Fruit fly (Drosophila melanogaster): ENCODE results near the gene Zmynd8.

DNA sequence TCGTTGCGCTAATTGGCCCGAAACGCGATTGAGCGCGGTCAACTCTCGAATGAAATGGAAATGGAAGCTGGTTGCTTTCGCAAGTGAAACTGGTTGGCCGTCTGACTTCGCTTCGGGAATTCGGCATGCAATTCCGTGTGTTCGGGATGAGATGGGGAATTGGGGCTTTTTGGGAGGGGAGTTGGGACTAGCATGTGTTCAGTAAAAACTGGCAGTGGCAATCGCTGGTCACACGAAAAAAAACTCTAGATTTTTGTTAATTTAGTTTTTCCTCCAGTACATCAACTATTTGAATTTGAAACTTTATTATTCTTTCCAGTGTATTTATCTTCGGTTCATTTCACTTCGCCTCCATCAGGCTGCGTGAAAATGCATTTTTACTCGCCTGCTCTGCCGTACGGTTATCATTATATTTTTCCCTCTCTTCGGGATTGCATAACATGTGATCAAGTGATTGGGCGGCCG, 10.6 kb downstream of the Zmynd8 start, which contains the start of gene CG11550:
- TF ChIP-seq CG10348 (GFP tag; IDR thresholded peaks at IDR 0.05) = no peak
- TF ChIP-seq fd96Ca (GFP tag; IDR thresholded peaks at IDR 0.05) = peak; percentile 72; the same call in 1 of the 3 replicates
- TF ChIP-seq CG8301 (tag; optimal IDR thresholded peaks at IDR 0.05) = peak; percentile 63
- peak; percentile 2 for TF ChIP-seq CG13204 (GFP tag; optimal IDR thresholded peaks at IDR 0.05)

Measured in whole organism, pupa.